Fruit fly (Drosophila melanogaster) whole organism, prepupa: ENCODE results near the gene pum.
A peak's percentile ranks its signal among the peaks of the same experiment; 100 is the strongest.

Experiments
- CG10631 ChIP-seq: fragments of 200-800 bp; sonication (Bioruptor generic); optimal IDR thresholded peaks from 2 replicates; lab custom pipeline; 2016; ENCODE audit warnings: missing biosample characterization, missing genetic modification characterization
- CG10669 ChIP-seq: fragments of 200-800 bp; sonication (Bioruptor generic); optimal IDR thresholded peaks from 3 replicates; lab custom pipeline; 2018; ENCODE audit warnings: missing biosample characterization, mild to moderate bottlenecking, missing genetic modification characterization, moderate library complexity
- CG11294 ChIP-seq: fragments of 200-800 bp; sonication (Bioruptor generic); IDR thresholded peaks from 2 replicates; pipeline ENCODE4 v1.3.6; 2022; ENCODE audit warnings: missing biosample characterization, missing genetic modification characterization
- CG11902 ChIP-seq: fragments of 200-800 bp; sonication (Bioruptor generic); optimal IDR thresholded peaks from 3 replicates; lab custom pipeline; 2016; ENCODE audit warnings: missing biosample characterization, missing genetic modification characterization
- CG15336 ChIP-seq: fragments of 200-800 bp; sonication (Bioruptor generic); IDR thresholded peaks from 2 replicates; pipeline ENCODE4 v1.3.6; 2022; ENCODE audit warnings: missing biosample characterization, missing genetic modification characterization
- CG1621 ChIP-seq: fragments of 200-800 bp; sonication (Bioruptor generic); optimal IDR thresholded peaks from 3 replicates; lab custom pipeline; 2018; ENCODE audit warnings: missing biosample characterization, mild to moderate bottlenecking, missing genetic modification characterization
- CG16779 ChIP-seq: fragments of 200-800 bp; sonication (Bioruptor generic); optimal IDR thresholded peaks from 3 replicates; lab custom pipeline; 2017; ENCODE audit warnings: missing biosample characterization, mild to moderate bottlenecking, missing genetic modification characterization
- CG3032 ChIP-seq: fragments of 200-800 bp; optimal IDR thresholded peaks from 2 replicates; lab custom pipeline; 2019; ENCODE audit warnings: missing biosample characterization, mild to moderate bottlenecking, missing genetic modification characterization, moderate library complexity
- CG31627 ChIP-seq: fragments of 200-800 bp; sonication (Bioruptor generic); optimal IDR thresholded peaks from 3 replicates; lab custom pipeline; 2016; ENCODE audit warnings: missing biosample characterization, missing genetic modification characterization
- CG32006 ChIP-seq: fragments of 200-800 bp; sonication (Bioruptor generic); optimal IDR thresholded peaks from 3 replicates; lab custom pipeline; 2017; ENCODE audit warnings: missing biosample characterization, mild to moderate bottlenecking, missing genetic modification characterization
- CG34406 ChIP-seq: fragments of 200-800 bp; sonication (Bioruptor generic); optimal IDR thresholded peaks from 3 replicates; lab custom pipeline; 2016; ENCODE audit warnings: missing biosample characterization, missing genetic modification characterization
- CG3919 ChIP-seq: fragments of 200-800 bp; sonication (Bioruptor generic); optimal IDR thresholded peaks from 3 replicates; lab custom pipeline; 2016; ENCODE audit warnings: missing biosample characterization, missing genetic modification characterization
- CG4318 ChIP-seq: fragments of 200-800 bp; sonication (Bioruptor generic); optimal IDR thresholded peaks from 3 replicates; lab custom pipeline; 2017; ENCODE audit warnings: missing biosample characterization, mild to moderate bottlenecking, missing genetic modification characterization
- CG6276 ChIP-seq: fragments of 200-800 bp; sonication (Bioruptor generic); optimal IDR thresholded peaks from 2 replicates; lab custom pipeline; 2017; ENCODE audit warnings: missing biosample characterization, mild to moderate bottlenecking, missing genetic modification characterization
- CG6792 ChIP-seq: fragments of 200-800 bp; sonication (Bioruptor generic); optimal IDR thresholded peaks from 3 replicates; lab custom pipeline; 2016; ENCODE audit warnings: missing biosample characterization, missing genetic modification characterization
- CG6808 ChIP-seq: fragments of 200-800 bp; sonication (Bioruptor generic); optimal IDR thresholded peaks from 3 replicates; lab custom pipeline; 2017; ENCODE audit warnings: missing biosample characterization, missing genetic modification characterization, mild to moderate bottlenecking, moderate library complexity, missing genetic modification reagents
- CG6854 ChIP-seq: fragments of 200-800 bp; sonication (Bioruptor generic); optimal IDR thresholded peaks from 2 replicates; lab custom pipeline; 2017; ENCODE audit warnings: missing biosample characterization, mild to moderate bottlenecking, missing genetic modification characterization
- CG7368 ChIP-seq: fragments of 200-800 bp; sonication (Bioruptor generic); optimal IDR thresholded peaks from 3 replicates; lab custom pipeline; 2016; ENCODE audit warnings: missing biosample characterization, missing genetic modification characterization
- CG8119 ChIP-seq: fragments of 200-800 bp; sonication (Bioruptor generic); IDR thresholded peaks from 3 replicates; pipeline ENCODE4 v1.3.6; 2022; ENCODE audit warnings: missing biosample characterization, missing genetic modification characterization
- CG8319 ChIP-seq: fragments of 200-800 bp; sonication (Bioruptor generic); optimal IDR thresholded peaks from 3 replicates; lab custom pipeline; 2016; ENCODE audit warnings: missing biosample characterization, missing genetic modification characterization
- CG8632 ChIP-seq: fragments of 200-800 bp; sonication (Bioruptor generic); optimal IDR thresholded peaks from 3 replicates; lab custom pipeline; 2016; ENCODE audit warnings: missing biosample characterization, missing genetic modification characterization
- CG9139 ChIP-seq: fragments of 200-800 bp; sonication (Bioruptor generic); optimal IDR thresholded peaks from 3 replicates; lab custom pipeline; 2017; ENCODE audit warnings: missing biosample characterization, mild to moderate bottlenecking, missing genetic modification characterization
- Eip75B ChIP-seq: fragments of 200-800 bp; sonication (Bioruptor generic); optimal IDR thresholded peaks from 3 replicates; lab custom pipeline; 2016; ENCODE audit warnings: missing biosample characterization, missing genetic modification characterization
- Eip93F ChIP-seq: fragments of 200-800 bp; sonication (Bioruptor generic); optimal IDR thresholded peaks from 2 replicates; lab custom pipeline; 2016; ENCODE audit warnings: missing biosample characterization, mild to moderate bottlenecking, missing genetic modification characterization
- Ets21C ChIP-seq: fragments of 200-800 bp; sonication (Bioruptor generic); optimal IDR thresholded peaks from 3 replicates; lab custom pipeline; 2016; ENCODE audit warnings: missing biosample characterization, missing genetic modification characterization
- Gug ChIP-seq: fragments of 200-800 bp; sonication (Bioruptor generic); IDR thresholded peaks from 2 replicates; pipeline ENCODE4 v1.3.6; 2022; ENCODE audit warnings: missing biosample characterization, missing genetic modification characterization
- Hr38 ChIP-seq: sonication (Bioruptor generic); optimal IDR thresholded peaks from 2 replicates; lab custom pipeline; 2016; ENCODE audit warnings: missing biosample characterization, missing genetic modification characterization
- Hr39 ChIP-seq: fragments of 200-800 bp; sonication (Bioruptor generic); optimal IDR thresholded peaks from 2 replicates; lab custom pipeline; 2016; ENCODE audit warnings: missing biosample characterization, missing genetic modification characterization
- Hr4 ChIP-seq: fragments of 200-800 bp; sonication (Bioruptor generic); optimal IDR thresholded peaks from 3 replicates; lab custom pipeline; 2016; ENCODE audit warnings: missing biosample characterization, missing genetic modification characterization
- OdsH ChIP-seq: fragments of 200-800 bp; sonication (Bioruptor generic); optimal IDR thresholded peaks from 3 replicates; lab custom pipeline; 2016; ENCODE audit warnings: missing biosample characterization, missing genetic modification characterization
- Smox ChIP-seq: fragments of 200-800 bp; sonication (Bioruptor generic); optimal IDR thresholded peaks from 3 replicates; lab custom pipeline; 2016; ENCODE audit warnings: missing biosample characterization, missing genetic modification characterization
- Sox102F ChIP-seq: fragments of 200-800 bp; sonication (Bioruptor generic); optimal IDR thresholded peaks from 2 replicates; lab custom pipeline; 2016; ENCODE audit warnings: missing biosample characterization, mild to moderate bottlenecking, missing genetic modification characterization
- Sox14 ChIP-seq: fragments of 200-800 bp; sonication (Bioruptor generic); optimal IDR thresholded peaks from 3 replicates; lab custom pipeline; 2016; ENCODE audit warnings: missing biosample characterization, missing genetic modification characterization
- Sox15 ChIP-seq: fragments of 200-800 bp; sonication (Bioruptor generic); optimal IDR thresholded peaks from 3 replicates; lab custom pipeline; 2016; ENCODE audit warnings: missing biosample characterization, missing genetic modification characterization
- achi ChIP-seq: fragments of 200-800 bp; sonication (Bioruptor generic); optimal IDR thresholded peaks from 3 replicates; lab custom pipeline; 2016; ENCODE audit warnings: missing biosample characterization, missing genetic modification characterization
- acj6 ChIP-seq: fragments of 200-800 bp; sonication (Bioruptor generic); optimal IDR thresholded peaks from 3 replicates; lab custom pipeline; 2016; ENCODE audit warnings: missing biosample characterization, missing genetic modification characterization
- cyc ChIP-seq: fragments of 200-800 bp; sonication (Bioruptor generic); optimal IDR thresholded peaks from 3 replicates; lab custom pipeline; 2016; ENCODE audit warnings: missing biosample characterization, missing genetic modification characterization
- dac ChIP-seq: fragments of 200-800 bp; sonication (Bioruptor generic); optimal IDR thresholded peaks from 2 replicates; lab custom pipeline; 2017; ENCODE audit warnings: missing biosample characterization, mild to moderate bottlenecking, missing genetic modification characterization
- eg ChIP-seq: fragments of 200-800 bp; sonication (Bioruptor generic); IDR thresholded peaks from 3 replicates; pipeline ENCODE4 v1.3.6; 2022; ENCODE audit warnings: missing biosample characterization, missing genetic modification characterization
- fd59A ChIP-seq: fragments of 200-800 bp; sonication (Bioruptor generic); optimal IDR thresholded peaks from 2 replicates; lab custom pipeline; 2017; ENCODE audit warnings: missing biosample characterization, mild to moderate bottlenecking, missing genetic modification characterization, missing genetic modification reagents
- fd85E ChIP-seq: fragments of 200-800 bp; sonication (Bioruptor generic); optimal IDR thresholded peaks from 3 replicates; lab custom pipeline; 2016; ENCODE audit warnings: missing biosample characterization, missing genetic modification characterization
- fkh ChIP-seq: fragments of 200-800 bp; sonication (Bioruptor generic); optimal IDR thresholded peaks from 3 replicates; lab custom pipeline; 2017; ENCODE audit warnings: missing biosample characterization, mild to moderate bottlenecking, missing genetic modification characterization, moderate library complexity
- lz ChIP-seq: fragments of 200-800 bp; sonication (Bioruptor generic); optimal IDR thresholded peaks from 3 replicates; lab custom pipeline; 2016; ENCODE audit warnings: missing biosample characterization, missing genetic modification characterization
- net ChIP-seq: fragments of 200-800 bp; sonication (Bioruptor generic); optimal IDR thresholded peaks from 3 replicates; lab custom pipeline; 2016; ENCODE audit warnings: missing biosample characterization, missing genetic modification characterization
- pdm3 ChIP-seq: fragments of 200-800 bp; sonication (Bioruptor generic); optimal IDR thresholded peaks from 3 replicates; lab custom pipeline; 2016; ENCODE audit warnings: missing biosample characterization, missing genetic modification characterization
- salr ChIP-seq, 2 experiments: fragments of 200-800 bp; sonication (Bioruptor generic); optimal IDR thresholded peaks; 3 replicates each; lab custom pipeline; 2016 to 2018; ENCODE audit warnings: missing biosample characterization in 2 of 2, missing genetic modification characterization in 2 of 2, mild to moderate bottlenecking in 1 of 2
- spab ChIP-seq: fragments of 200-800 bp; sonication (Bioruptor generic); optimal IDR thresholded peaks from 2 replicates; lab custom pipeline; 2017; ENCODE audit warnings: missing biosample characterization, mild to moderate bottlenecking, missing genetic modification characterization, missing genetic modification reagents
- ss ChIP-seq, 2 experiments: fragments of 200-800 bp; sonication (Bioruptor generic); optimal IDR thresholded peaks; 2 replicates in 1 of 2; 3 replicates in 1 of 2; lab custom pipeline; 2017 to 2018; ENCODE audit warnings: mild to moderate bottlenecking in 2 of 2, missing biosample characterization in 2 of 2, missing genetic modification characterization in 2 of 2, moderate library complexity in 1 of 2
- svp ChIP-seq: fragments of 200-800 bp; sonication (Bioruptor generic); peaks from one replicate; lab custom pipeline; 2016; ENCODE audit warnings: missing biosample characterization, missing genetic modification characterization
- topi ChIP-seq: fragments of 200-800 bp; sonication (Bioruptor generic); optimal IDR thresholded peaks from 3 replicates; lab custom pipeline; 2016; ENCODE audit warnings: missing biosample characterization, missing genetic modification characterization

pum gene

dm6 chr3R:9033619-9034401 is 203.7 kb downstream of the pum start:
- peak; percentile 86 for TF ChIP-seq CG8632 (GFP tag; lab: Kevin White, UChicago)
- peak; percentile 44 for TF ChIP-seq CG7368 (GFP tag; lab: Kevin White, UChicago)
- peak; percentile 82 for TF ChIP-seq Sox14
- peak; percentile 78 for TF ChIP-seq OdsH
- peak; percentile 91 for TF ChIP-seq CG6276 (GFP tag; lab: Kevin White, UChicago)
- peak; percentile 77 for TF ChIP-seq CG10631 (GFP tag; lab: Kevin White, UChicago)
- peak; percentile 78 for TF ChIP-seq CG9139
- TF ChIP-seq eg (GFP tag; lab: Robert Waterston, UW) = peak; percentile 77; the same call in 2 of the 3 replicates
- TF ChIP-seq CG32006 (GFP tag; lab: Kevin White, UChicago) = peak; percentile 91
- TF ChIP-seq CG4318 (GFP tag; lab: Kevin White, UChicago) = peak; percentile 76
- TF ChIP-seq topi = peak; percentile 88
- TF ChIP-seq svp (GFP tag; lab: Kevin White, UChicago) = peak; percentile 92
- peak; percentile 62 for TF ChIP-seq CG31627 (GFP tag; lab: Kevin White, UChicago)
- no peak for TF ChIP-seq Hr38 (GFP tag; lab: Kevin White, UChicago)
- TF ChIP-seq Smox (GFP tag; lab: Kevin White, UChicago) = peak; percentile 84
- peak; percentile 74 for TF ChIP-seq CG6792 (GFP tag; lab: Kevin White, UChicago)
- peak; percentile 50 for TF ChIP-seq CG8319 (GFP tag; lab: Kevin White, UChicago)
- TF ChIP-seq CG15336 (GFP tag; lab: Robert Waterston, UW) = peak; percentile 83
- TF ChIP-seq ss (GFP tag; optimal IDR thresholded peaks at IDR 0.05; lab: Kevin White, UChicago) = peak; percentile 80 to 87
- peak; percentile 87 for TF ChIP-seq net (GFP tag; lab: Kevin White, UChicago)
- TF ChIP-seq Hr4 (GFP tag; lab: Kevin White, UChicago) = peak; percentile 77
- peak; percentile 52 for TF ChIP-seq CG1621 (tag; lab: Kevin White, UChicago)
- peak; percentile 69 for TF ChIP-seq dac (GFP tag; lab: Kevin White, UChicago)
- peak; percentile 56 for TF ChIP-seq Hr39 (GFP tag; lab: Kevin White, UChicago)
- TF ChIP-seq Eip93F (GFP tag; lab: Kevin White, UChicago) = peak; percentile 69
- TF ChIP-seq CG3919 (GFP tag; lab: Kevin White, UChicago) = peak; percentile 78
- peak; percentile 46 for TF ChIP-seq CG11902 (GFP tag; lab: Kevin White, UChicago)
- TF ChIP-seq CG10669 = peak; percentile 79
- TF ChIP-seq fd59A = peak; percentile 81
- TF ChIP-seq CG11294 (GFP tag; lab: Robert Waterston, UW) = peak; percentile 50; the same call in 1 of the 2 replicates
- TF ChIP-seq Ets21C (GFP tag; lab: Kevin White, UChicago) = peak; percentile 64
- peak; percentile 81 for TF ChIP-seq acj6
- peak; percentile 81 for TF ChIP-seq pdm3 (GFP tag; lab: Kevin White, UChicago)
- peak; percentile 58 for TF ChIP-seq cyc
- peak; percentile 84 for TF ChIP-seq lz (GFP tag; lab: Kevin White, UChicago)
- TF ChIP-seq CG3032 (tag; lab: Kevin White, UChicago) = peak; percentile 91
- TF ChIP-seq Sox102F (GFP tag; lab: Kevin White, UChicago) = peak; percentile 83
- peak; percentile 84 for TF ChIP-seq achi (GFP tag; lab: Kevin White, UChicago)
- peak; percentile 88 for TF ChIP-seq CG34406 (GFP tag; lab: Kevin White, UChicago)
- no peak for TF ChIP-seq fd85E
- TF ChIP-seq fkh (GFP tag; lab: Kevin White, UChicago) = peak; percentile 70
- peak; percentile 84 for TF ChIP-seq Eip75B (GFP tag; lab: Kevin White, UChicago)
- peak; percentile 65 for TF ChIP-seq CG6854 (GFP tag; lab: Kevin White, UChicago)
- TF ChIP-seq CG16779 (tag; lab: Kevin White, UChicago) = peak; percentile 82
- TF ChIP-seq CG8119 (GFP tag; lab: Robert Waterston, UW) = peak; percentile 88
- peak; percentile 88 for TF ChIP-seq CG6808 (GFP tag; lab: Kevin White, UChicago)
- peak; percentile 52 for TF ChIP-seq Sox15 (GFP tag; lab: Kevin White, UChicago)
- peak; percentile 84 for TF ChIP-seq spab (GFP tag; lab: Kevin White, UChicago)
- TF ChIP-seq Gug (GFP tag; lab: Robert Waterston, UW) = peak; percentile 49
- TF ChIP-seq salr (GFP tag; optimal IDR thresholded peaks at IDR 0.05; lab: Kevin White, UChicago) = peak in 1 of 2 experiments; percentile 84
